Fruit fly (Drosophila melanogaster): Measurements from ENCODE around the gene CG10576.

Gene CG10576

dm6 chr3L:5764922-5765843 is at the start of gene CG10576:
TSS of gene CG10576 (minus strand) at chr3L:5765702.
- no peak for TF ChIP-seq ttk (optimal IDR thresholded peaks at IDR 0.05)
- no peak for TF ChIP-seq Sin3A (optimal IDR thresholded peaks at IDR 0.05)
- no peak for TF ChIP-seq h (optimal IDR thresholded peaks at IDR 0.05)
- no peak for TF ChIP-seq Myc (optimal IDR thresholded peaks at IDR 0.05)
- TF ChIP-seq insv (optimal IDR thresholded peaks at IDR 0.05) = no peak
- TF ChIP-seq psq (optimal IDR thresholded peaks at IDR 0.05) = no peak

- TF ChIP-seq ttk (optimal IDR thresholded peaks at IDR 0.05) (no peak), Myc (optimal IDR thresholded peaks at IDR 0.05) (no peak), psq (optimal IDR thresholded peaks at IDR 0.05) (no peak), insv (optimal IDR thresholded peaks at IDR 0.05) (no peak), h (optimal IDR thresholded peaks at IDR 0.05) (no peak), Sin3A (optimal IDR thresholded peaks at IDR 0.05) (no peak)
Observed at dm6 chr3L:5813016-5813415, 47.5 kb upstream of the CG10576 start, which contains the start of gene mad2. TSS of gene mad2 (minus strand) at chr3L:5813093.

dm6 chr3L:5810633-5811341 is 45.3 kb upstream of the CG10576 start, which contains the start of the genes S6k and kri:
TSS of gene S6k (minus strand) at chr3L:5810931.
TSS of gene kri (plus strand) at chr3L:5810973.
- TF ChIP-seq insv (optimal IDR thresholded peaks at IDR 0.05) = no peak

- no peak for TF ChIP-seq psq (optimal IDR thresholded peaks at IDR 0.05)
- no peak for TF ChIP-seq Sin3A (optimal IDR thresholded peaks at IDR 0.05)
- no peak for TF ChIP-seq ttk (optimal IDR thresholded peaks at IDR 0.05)
- no peak for TF ChIP-seq insv (optimal IDR thresholded peaks at IDR 0.05)
- no peak for TF ChIP-seq h (optimal IDR thresholded peaks at IDR 0.05)
- TF ChIP-seq Myc (optimal IDR thresholded peaks at IDR 0.05) = no peak
Observed at dm6 chr3L:5809642-5810279, 44.3 kb upstream of the CG10576 start.

dm6 chr3L:5809201-5809584 is 43.7 kb upstream of the CG10576 start:
- TF ChIP-seq Myc (optimal IDR thresholded peaks at IDR 0.05) = no peak
- no peak for TF ChIP-seq ttk (optimal IDR thresholded peaks at IDR 0.05)
- no peak for TF ChIP-seq Sin3A (optimal IDR thresholded peaks at IDR 0.05)
- no peak for TF ChIP-seq insv (optimal IDR thresholded peaks at IDR 0.05)
- no peak for TF ChIP-seq h (optimal IDR thresholded peaks at IDR 0.05)

dm6 chr3L:5808540-5809200 is 43.2 kb upstream of the CG10576 start:
- TF ChIP-seq insv (optimal IDR thresholded peaks at IDR 0.05) = no peak
- no peak for TF ChIP-seq ttk (optimal IDR thresholded peaks at IDR 0.05)
- no peak for TF ChIP-seq h (optimal IDR thresholded peaks at IDR 0.05)
- no peak for TF ChIP-seq Sin3A (optimal IDR thresholded peaks at IDR 0.05)
- no peak for TF ChIP-seq psq (optimal IDR thresholded peaks at IDR 0.05)
- no peak for TF ChIP-seq Myc (optimal IDR thresholded peaks at IDR 0.05)

dm6 chr3L:5808101-5808433 is 42.6 kb upstream of the CG10576 start:
- no peak for TF ChIP-seq h (optimal IDR thresholded peaks at IDR 0.05)
- TF ChIP-seq insv (optimal IDR thresholded peaks at IDR 0.05) = no peak
- TF ChIP-seq Myc (optimal IDR thresholded peaks at IDR 0.05) = no peak
- TF ChIP-seq psq (optimal IDR thresholded peaks at IDR 0.05) = no peak
- TF ChIP-seq Sin3A (optimal IDR thresholded peaks at IDR 0.05) = no peak
- no peak for TF ChIP-seq ttk (optimal IDR thresholded peaks at IDR 0.05)

dm6 chr3L:5807370-5808100 is 42.0 kb upstream of the CG10576 start:
- TF ChIP-seq h (optimal IDR thresholded peaks at IDR 0.05) (no peak), ttk (optimal IDR thresholded peaks at IDR 0.05) (no peak), Myc (optimal IDR thresholded peaks at IDR 0.05) (no peak)

dm6 chr3L:5802733-5803132 is 37.2 kb upstream of the CG10576 start, which contains the start of gene CG42272:
TSS of gene CG42272 (plus strand) at chr3L:5803033.
- TF ChIP-seq h (optimal IDR thresholded peaks at IDR 0.05) = no peak
- TF ChIP-seq ttk (optimal IDR thresholded peaks at IDR 0.05) = no peak
- TF ChIP-seq insv (optimal IDR thresholded peaks at IDR 0.05) = no peak
- TF ChIP-seq Myc (optimal IDR thresholded peaks at IDR 0.05) = no peak
- no peak for TF ChIP-seq Sin3A (optimal IDR thresholded peaks at IDR 0.05)

- TF ChIP-seq Myc (optimal IDR thresholded peaks at IDR 0.05) (no peak), Sin3A (optimal IDR thresholded peaks at IDR 0.05) (no peak), psq (optimal IDR thresholded peaks at IDR 0.05) (no peak), ttk (optimal IDR thresholded peaks at IDR 0.05) (no peak), h (optimal IDR thresholded peaks at IDR 0.05) (no peak), insv (optimal IDR thresholded peaks at IDR 0.05) (no peak)
Observed at dm6 chr3L:5802063-5802531, 36.6 kb upstream of the CG10576 start.

- no peak for TF ChIP-seq ttk (optimal IDR thresholded peaks at IDR 0.05)
- no peak for TF ChIP-seq Myc (optimal IDR thresholded peaks at IDR 0.05)
- TF ChIP-seq insv (optimal IDR thresholded peaks at IDR 0.05) = no peak
- TF ChIP-seq h (optimal IDR thresholded peaks at IDR 0.05) = no peak
- TF ChIP-seq Sin3A (optimal IDR thresholded peaks at IDR 0.05) = no peak
- no peak for TF ChIP-seq psq (optimal IDR thresholded peaks at IDR 0.05)
Observed at dm6 chr3L:5797274-5797673, 31.8 kb upstream of the CG10576 start.
